Fruit fly (Drosophila melanogaster): ENCODE measurements around the gene eEF1gamma.

eEF1gamma gene

dm6 chr3R:29214262-29214661 lies 5.7 kb upstream of the eEF1gamma start (continued):
- TF ChIP-seq Usf (GFP tag; optimal IDR thresholded peaks at IDR 0.05), result peak; percentile 99
- TF ChIP-seq CG2889 (GFP tag; IDR thresholded peaks at IDR 0.05), result peak; percentile 99
- TF ChIP-seq CG7963 (GFP tag; IDR thresholded peaks at IDR 0.05; ENCODE audit: partially characterized antibody), result no peak
- peak; percentile 98 for TF ChIP-seq CG12155 (GFP tag; optimal IDR thresholded peaks at IDR 0.05)
- peak; percentile 92 for TF ChIP-seq CG15073 (GFP tag; optimal IDR thresholded peaks at IDR 0.05)
- TF ChIP-seq al (GFP tag; IDR thresholded peaks at IDR 0.05), result peak; percentile 98
- peak; percentile 100 for TF ChIP-seq CG15696 (tag; optimal IDR thresholded peaks at IDR 0.05)
- TF ChIP-seq sna (GFP tag; IDR thresholded peaks at IDR 0.05; ENCODE audit: partially characterized antibody), result no peak
- TF ChIP-seq CG9215 (GFP tag; IDR thresholded peaks at IDR 0.05), result peak; percentile 96
- peak; percentile 99 for TF ChIP-seq CG6765 (GFP tag; optimal IDR thresholded peaks at IDR 0.05)
- peak; percentile 98 for TF ChIP-seq dan (GFP tag; IDR thresholded peaks at IDR 0.05)
- TF ChIP-seq Trl (optimal IDR thresholded peaks at IDR 0.05), result peak; percentile 39 to 41
- TF ChIP-seq Trl (GFP tag; optimal IDR thresholded peaks at IDR 0.05), result peak; percentile 99
- peak; percentile 99 for TF ChIP-seq CG8765 (GFP tag; IDR thresholded peaks at IDR 0.05)
- peak; percentile 99 for TF ChIP-seq peb (GFP tag; IDR thresholded peaks at IDR 0.05)
- peak; percentile 99 for TF ChIP-seq gce (GFP tag; IDR thresholded peaks at IDR 0.05)
- peak; percentile 99 for TF ChIP-seq CG12104 (GFP tag; optimal IDR thresholded peaks at IDR 0.05)
- TF ChIP-seq btn (GFP tag; optimal IDR thresholded peaks at IDR 0.05), result peak; percentile 99
- peak; percentile 98 for TF ChIP-seq Ravus (GFP tag; IDR thresholded peaks at IDR 0.05)
- no peak for TF ChIP-seq hb (GFP tag; IDR thresholded peaks at IDR 0.05; ENCODE audit: partially characterized antibody)
- peak; percentile 99 for TF ChIP-seq Mes4 (GFP tag; optimal IDR thresholded peaks at IDR 0.05)
- peak; percentile 97 for TF ChIP-seq trem (tag; optimal IDR thresholded peaks at IDR 0.05)
- TF ChIP-seq eve (GFP tag; optimal IDR thresholded peaks at IDR 0.05), result peak in 1 of 2 experiments; percentile 92
- peak; percentile 98 for TF ChIP-seq slou (GFP tag; optimal IDR thresholded peaks at IDR 0.05)
- peak; percentile 97 for TF ChIP-seq emc (GFP tag; optimal IDR thresholded peaks at IDR 0.05)
- TF ChIP-seq CG13624 (GFP tag; optimal IDR thresholded peaks at IDR 0.05), result peak; percentile 99
- peak; percentile 99 for TF ChIP-seq crc (GFP tag; optimal IDR thresholded peaks at IDR 0.05)
- peak; percentile 98 for TF ChIP-seq nerfin-1 (tag; optimal IDR thresholded peaks at IDR 0.05)
- TF ChIP-seq dpn (GFP tag; optimal IDR thresholded peaks at IDR 0.05), result peak; percentile 99
- TF ChIP-seq MBD-R2 (GFP tag; IDR thresholded peaks at IDR 0.05), result peak; percentile 99
- TF ChIP-seq CG10267 (tag; optimal IDR thresholded peaks at IDR 0.05), result peak; percentile 98
- TF ChIP-seq dimm (GFP tag; IDR thresholded peaks at IDR 0.05), result peak; percentile 97
- TF ChIP-seq CG31224 (GFP tag; IDR thresholded peaks at IDR 0.05), result peak; percentile 96
- peak; percentile 99 for TF ChIP-seq chn (GFP tag; optimal IDR thresholded peaks at IDR 0.05)
- peak; percentile 100 for TF ChIP-seq otp (GFP tag; IDR thresholded peaks at IDR 0.05)
- TF ChIP-seq CG7556 (GFP tag; optimal IDR thresholded peaks at IDR 0.05), result peak; percentile 99
- peak; percentile 90 for TF ChIP-seq CG14965 (GFP tag; optimal IDR thresholded peaks at IDR 0.05; ENCODE audit: borderline replicate concordance)
- TF ChIP-seq D19B (GFP tag; optimal IDR thresholded peaks at IDR 0.05), result peak; percentile 96
- TF ChIP-seq CG10147 (GFP tag; optimal IDR thresholded peaks at IDR 0.05), result peak; percentile 98
- TF ChIP-seq Eip74EF (GFP tag; optimal IDR thresholded peaks at IDR 0.05), result peak in 1 of 2 experiments; percentile 99
- TF ChIP-seq CG2712 (tag; optimal IDR thresholded peaks at IDR 0.05), result peak; percentile 100
- TF ChIP-seq CHES-1-like (GFP tag; optimal IDR thresholded peaks at IDR 0.05), result peak; percentile 99
- peak; percentile 99 for TF ChIP-seq Mrtf (GFP tag; IDR thresholded peaks at IDR 0.05)
- TF ChIP-seq CG14860 (GFP tag; IDR thresholded peaks at IDR 0.05; ENCODE audit: partially characterized antibody), result no peak
- peak; percentile 99 for TF ChIP-seq CG14441 (GFP tag; IDR thresholded peaks at IDR 0.05)
- peak; percentile 100 for TF ChIP-seq tin (GFP tag; optimal IDR thresholded peaks at IDR 0.05)
- peak; percentile 98 for TF ChIP-seq ab (GFP tag; optimal IDR thresholded peaks at IDR 0.05)
- TF ChIP-seq Drgx (GFP tag; IDR thresholded peaks at IDR 0.05), result peak; percentile 100
- TF ChIP-seq eyg (GFP tag; optimal IDR thresholded peaks at IDR 0.05), result peak; percentile 99
- TF ChIP-seq CG6654 (GFP tag; optimal IDR thresholded peaks at IDR 0.05), result peak; percentile 92
- TF ChIP-seq Hmr (GFP tag; optimal IDR thresholded peaks at IDR 0.05), result peak; percentile 99
- TF ChIP-seq ssp (GFP tag; IDR thresholded peaks at IDR 0.05), result peak; percentile 94

All from whole organism, embryonic.